Fruit fly (Drosophila melanogaster) S2 (cell line): ENCODE results near the gene Tsf2.

Experiments used
- CG8478 ChIP-seq: fragments of >200 bp; optimal IDR thresholded peaks from 2 replicates; lab custom pipeline; 2018
- CTCF ChIP-seq, 2 experiments: fragments of >200 bp; optimal IDR thresholded peaks; 2 replicates each; lab custom pipeline; 2018

Gene Tsf2

DNA sequence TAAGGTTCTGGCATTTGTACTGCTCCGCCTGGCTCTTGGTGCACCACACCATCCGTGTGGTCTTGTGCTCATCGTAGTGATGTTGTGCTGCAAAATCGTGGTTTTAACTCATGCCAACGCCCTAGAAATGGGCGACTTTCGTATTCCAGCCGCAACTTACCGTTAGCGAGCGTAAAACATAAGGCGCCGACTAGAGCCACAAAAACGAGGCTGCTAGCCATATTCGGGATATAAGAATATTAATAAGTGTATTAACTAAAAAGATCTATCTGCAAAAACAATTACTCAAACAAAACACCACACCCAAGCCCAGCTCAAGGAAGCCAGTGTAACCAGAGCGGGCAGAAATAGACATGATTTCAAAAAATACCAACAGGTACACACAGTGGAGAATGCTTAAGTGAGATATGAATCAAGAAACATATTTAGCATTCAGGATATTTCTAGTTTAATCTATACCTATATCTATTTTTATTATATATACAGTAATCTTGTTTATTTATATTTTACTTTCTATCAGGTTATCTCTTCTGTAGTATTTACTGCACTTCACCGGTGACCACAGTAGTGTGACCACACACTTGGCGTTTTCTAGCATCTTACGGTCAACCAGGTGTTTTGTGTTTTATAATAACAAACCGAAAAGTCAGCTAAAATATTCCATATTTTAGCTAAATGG is at the start of gene Tsf2, which contains the start of gene CG34242:
Tsf2 (minus strand) TSS at position 333 of the 679 bp plus-strand sequence.
CG34242 (plus strand) TSS at position 605 of the 679 bp plus-strand sequence.
- TF ChIP-seq CTCF (optimal IDR thresholded peaks at IDR 0.05; lab: Kevin White, UChicago) (no peak), CG8478 (lab: Kevin White, UChicago) (no peak)

- TF ChIP-seq CTCF (optimal IDR thresholded peaks at IDR 0.05; lab: Kevin White, UChicago), result no peak
- TF ChIP-seq CG8478 (lab: Kevin White, UChicago), result no peak
Observed at dm6 chr3L:12580212-12580676, 46.7 kb upstream of the Tsf2 start, which contains the start of gene ara. TSS of gene ara (plus strand) at chr3L:12580672.

DNA sequence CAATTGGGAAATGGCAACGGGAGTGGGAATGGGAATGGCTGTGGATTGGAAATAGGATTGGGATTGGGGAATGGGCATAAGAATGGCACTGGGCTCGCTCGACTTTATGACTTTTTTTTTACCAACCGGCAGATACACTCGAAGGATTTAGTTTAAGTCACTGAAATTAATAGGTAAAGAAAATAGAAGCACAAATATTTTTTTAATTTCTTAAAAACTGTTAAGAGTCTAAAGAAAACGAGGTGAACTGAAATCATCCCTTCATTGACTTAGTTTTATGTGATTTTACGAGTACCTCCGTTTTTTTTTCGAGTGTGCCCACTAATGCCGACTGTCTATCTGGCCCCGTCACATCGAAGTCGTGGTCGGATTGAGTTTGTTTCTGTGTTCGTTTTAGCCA is 41.3 kb upstream of the Tsf2 start:
- TF ChIP-seq CTCF (optimal IDR thresholded peaks at IDR 0.05; lab: Kevin White, UChicago) (no peak), CG8478 (lab: Kevin White, UChicago) (no peak)

- peak in 1 of 2 experiments; percentile 39 for TF ChIP-seq CTCF (optimal IDR thresholded peaks at IDR 0.05; lab: Kevin White, UChicago)
- no peak for TF ChIP-seq CG8478 (lab: Kevin White, UChicago)
Observed at dm6 chr3L:12572366-12572765, 38.8 kb upstream of the Tsf2 start, which contains the start of gene sowah. TSS of gene sowah (minus strand) at chr3L:12572542.

DNA sequence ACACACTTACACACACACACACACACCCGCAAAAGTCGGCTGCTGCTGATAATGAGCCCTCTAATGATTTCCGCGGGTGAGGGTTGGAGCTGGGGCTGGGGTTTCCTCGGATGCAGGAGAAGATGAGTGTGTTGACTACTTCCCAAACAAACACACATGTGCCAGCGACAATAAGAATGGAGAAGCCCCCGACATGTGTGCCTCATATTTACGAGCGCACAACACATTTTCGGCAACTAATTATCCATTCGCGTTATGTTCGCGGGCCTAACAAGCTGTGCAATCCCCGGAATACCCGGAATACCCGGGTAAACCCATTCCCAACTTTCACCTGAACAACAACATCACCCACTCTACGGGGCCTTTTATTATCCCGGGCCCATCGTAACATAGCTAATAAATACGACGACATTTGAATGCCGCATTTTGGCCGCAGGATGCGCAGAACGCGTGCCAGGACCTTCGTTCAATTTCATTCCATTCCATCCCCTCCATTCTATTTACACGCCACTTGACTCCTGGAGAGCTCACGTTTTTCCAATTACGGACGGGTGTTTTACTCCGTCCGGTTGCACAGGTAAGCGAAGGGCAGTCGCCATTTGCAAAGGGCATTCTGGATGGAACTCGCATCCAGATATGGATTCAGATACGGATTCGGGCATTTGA is 32.7 kb upstream of the Tsf2 start:
- no peak for TF ChIP-seq CG8478 (lab: Kevin White, UChicago)
- no peak for TF ChIP-seq CTCF (optimal IDR thresholded peaks at IDR 0.05; lab: Kevin White, UChicago)

DNA sequence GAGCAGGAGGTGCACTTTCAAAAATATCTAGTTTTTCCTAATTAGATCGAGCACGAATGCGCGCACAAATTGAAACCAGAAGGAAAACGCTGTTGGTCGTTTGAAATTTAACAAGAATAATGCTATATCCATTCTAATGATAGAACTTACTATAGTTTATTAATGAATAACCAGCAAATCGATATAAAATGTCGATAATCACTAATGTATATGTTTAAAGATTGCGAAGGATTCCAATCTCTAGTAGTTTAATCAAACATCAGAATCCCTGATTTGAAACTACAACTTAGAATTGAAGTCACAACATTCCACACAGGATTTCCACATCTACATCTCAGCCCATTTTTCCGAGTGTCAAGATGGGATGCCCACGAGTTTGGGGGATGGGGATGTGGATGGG is 31.9 kb upstream of the Tsf2 start:
- no peak for TF ChIP-seq CTCF (optimal IDR thresholded peaks at IDR 0.05; lab: Kevin White, UChicago)
- no peak for TF ChIP-seq CG8478 (lab: Kevin White, UChicago)

- TF ChIP-seq CTCF (optimal IDR thresholded peaks at IDR 0.05; lab: Kevin White, UChicago), result no peak
- TF ChIP-seq CG8478 (lab: Kevin White, UChicago), result no peak
Observed at dm6 chr3L:12564979-12565378, 31.5 kb upstream of the Tsf2 start.

- TF ChIP-seq CG8478 (lab: Kevin White, UChicago) (no peak), CTCF (optimal IDR thresholded peaks at IDR 0.05; lab: Kevin White, UChicago) (no peak)
Observed at dm6 chr3L:12564284-12564683, 30.8 kb upstream of the Tsf2 start.

DNA sequence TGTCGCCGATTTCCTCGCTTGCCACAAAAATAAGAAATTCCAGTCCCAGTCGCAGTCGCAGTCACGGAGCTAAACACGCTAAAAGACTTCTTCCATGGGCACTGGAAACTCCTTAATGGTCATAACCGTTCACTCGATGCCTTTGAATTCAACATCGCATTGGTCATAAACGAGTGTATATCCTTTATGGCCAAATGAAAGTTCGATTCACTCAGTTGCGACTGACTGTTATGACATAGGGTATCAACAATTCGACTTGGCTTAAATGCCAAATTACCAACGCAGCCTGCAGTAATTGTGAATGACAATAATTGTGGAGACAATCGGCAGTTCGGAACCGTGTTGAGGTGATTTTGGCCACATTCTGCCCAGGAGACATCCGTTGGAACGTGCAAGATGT is 25.7 kb upstream of the Tsf2 start:
- TF ChIP-seq CG8478 (lab: Kevin White, UChicago), result no peak
- TF ChIP-seq CTCF (optimal IDR thresholded peaks at IDR 0.05; lab: Kevin White, UChicago), result no peak

DNA sequence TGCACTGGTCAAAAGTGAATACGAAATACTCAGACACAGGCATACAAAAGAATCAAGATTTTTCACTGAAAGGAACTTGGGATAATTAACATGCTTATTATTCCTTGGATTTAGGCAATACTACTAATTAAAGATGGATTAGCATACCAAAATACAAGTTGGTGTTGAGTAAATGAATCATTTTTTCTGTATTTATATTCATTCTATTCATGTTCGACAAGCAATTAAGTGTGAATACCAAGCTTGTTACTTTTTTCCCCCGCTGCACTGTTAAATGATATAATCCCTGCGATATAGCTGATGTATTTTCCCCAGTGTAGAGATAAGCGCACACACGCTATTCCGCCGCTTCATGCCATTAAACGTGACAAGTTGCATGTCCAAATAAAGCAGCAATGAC is 24.2 kb upstream of the Tsf2 start:
- no peak for TF ChIP-seq CG8478 (lab: Kevin White, UChicago)
- TF ChIP-seq CTCF (optimal IDR thresholded peaks at IDR 0.05; lab: Kevin White, UChicago), result no peak

DNA sequence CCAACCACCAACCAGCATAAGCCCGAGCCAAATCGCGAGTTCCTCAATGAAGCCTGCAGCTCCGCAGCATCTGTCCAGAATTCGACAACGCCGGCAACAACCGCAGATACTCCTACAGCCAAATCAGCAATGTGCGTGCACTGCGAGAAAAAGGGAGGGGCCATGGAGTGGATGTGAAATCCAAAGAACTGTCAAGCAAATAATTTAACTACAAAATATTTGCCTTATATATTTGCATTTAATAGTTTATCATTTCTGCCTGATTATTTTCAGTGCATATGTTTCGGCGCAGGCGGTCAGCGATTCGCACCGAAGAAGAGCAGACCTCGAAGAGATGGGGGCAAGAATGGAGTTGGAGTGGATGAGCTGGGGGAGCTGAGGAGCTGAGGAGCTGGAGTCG is 18.1 kb upstream of the Tsf2 start:
- TF ChIP-seq CTCF (optimal IDR thresholded peaks at IDR 0.05; lab: Kevin White, UChicago) (no peak), CG8478 (lab: Kevin White, UChicago) (no peak)

dm6 chr3L:12549471-12549870 is 15.9 kb upstream of the Tsf2 start:
- TF ChIP-seq CTCF (optimal IDR thresholded peaks at IDR 0.05; lab: Kevin White, UChicago) (no peak), CG8478 (lab: Kevin White, UChicago) (no peak)

dm6 chr3L:12537123-12537522 is 3.6 kb upstream of the Tsf2 start, which contains the start of gene CG4069:
TSS of gene CG4069 (minus strand) at chr3L:12537315.
- TF ChIP-seq CTCF (optimal IDR thresholded peaks at IDR 0.05; lab: Kevin White, UChicago) (no peak), CG8478 (lab: Kevin White, UChicago) (no peak)

dm6 chr3L:12534318-12534717 is 794 bp upstream of the Tsf2 start, which contains the start of gene Pmm2:
TSS of gene Pmm2 (plus strand) at chr3L:12534590.
- TF ChIP-seq CG8478 (lab: Kevin White, UChicago) (no peak), CTCF (optimal IDR thresholded peaks at IDR 0.05; lab: Kevin White, UChicago) (peak in 1 of 2 experiments; percentile 17)

DNA sequence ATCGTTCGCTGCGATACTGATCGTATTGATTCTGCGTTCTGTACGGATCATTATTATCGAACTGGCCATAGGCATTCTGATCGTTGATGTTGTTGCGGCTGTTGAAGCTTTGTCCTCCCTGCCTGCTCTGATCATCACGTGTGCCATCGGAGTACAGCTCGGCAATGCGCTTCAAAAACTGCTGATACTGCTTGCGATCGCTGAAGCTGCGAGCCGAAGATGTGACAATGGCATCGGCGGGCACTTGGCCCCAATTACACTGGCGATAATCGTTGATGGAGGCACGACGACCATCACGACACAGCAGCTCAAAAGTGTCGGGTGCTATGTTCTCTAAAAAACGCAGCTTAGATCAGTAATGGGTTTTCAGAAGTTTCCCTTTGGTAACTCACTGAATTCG is 1.3 kb downstream of the Tsf2 start:
- TF ChIP-seq CG8478 (lab: Kevin White, UChicago) (no peak), CTCF (optimal IDR thresholded peaks at IDR 0.05; lab: Kevin White, UChicago) (no peak)
